Worm (Caenorhabditis elegans): Measurements from ENCODE around the gene F47B8.2.
"Not testable (repeated sequence)": the region's sequence is repeated elsewhere in the genome, so short reads cannot be mapped to it uniquely, and the experiment has no call there.

- not testable (repeated sequence) for TF ChIP-seq pha-4 (tag; optimal IDR thresholded peaks at IDR 0.05); unc-120 (tag; optimal IDR thresholded peaks at IDR 0.05; ENCODE audit: poor library complexity, severe bottlenecking); blmp-1 (tag; optimal IDR thresholded peaks at IDR 0.05)
Measured at ce11 chrV:14308164-14308563, 8.3 kb downstream of the F47B8.2 start, which contains the start of gene spig-5.

All from whole organism, mixed stage, embryonic.